Worm (Caenorhabditis elegans) whole organism, L4/young adult: ENCODE data around the gene F07G11.1.
"Not testable (repeated sequence)": the region's sequence is repeated elsewhere in the genome, so short reads cannot be mapped to it uniquely, and the experiment has no call there.

Experiments
- W03F9.2 ChIP-seq: fragments of 150-350 bp; optimal IDR thresholded peaks from 2 replicates; lab custom pipeline; 2014; ENCODE audit warnings: missing biosample characterization, missing genetic modification characterization
- dao-5 ChIP-seq: sonication (generic microtip); optimal IDR thresholded peaks from 2 replicates; lab custom pipeline; 2016; ENCODE audit warnings: missing genotype, missing genetic modification characterization, moderate library complexity, missing compliant biosample characterization
- him-1 ChIP-seq: sonication (generic microtip); optimal IDR thresholded peaks from 2 replicates; lab custom pipeline; 2016; ENCODE audit warnings: missing genotype, missing genetic modification reagents, missing genetic modification characterization, missing compliant biosample characterization

F07G11.1 gene

DNA sequence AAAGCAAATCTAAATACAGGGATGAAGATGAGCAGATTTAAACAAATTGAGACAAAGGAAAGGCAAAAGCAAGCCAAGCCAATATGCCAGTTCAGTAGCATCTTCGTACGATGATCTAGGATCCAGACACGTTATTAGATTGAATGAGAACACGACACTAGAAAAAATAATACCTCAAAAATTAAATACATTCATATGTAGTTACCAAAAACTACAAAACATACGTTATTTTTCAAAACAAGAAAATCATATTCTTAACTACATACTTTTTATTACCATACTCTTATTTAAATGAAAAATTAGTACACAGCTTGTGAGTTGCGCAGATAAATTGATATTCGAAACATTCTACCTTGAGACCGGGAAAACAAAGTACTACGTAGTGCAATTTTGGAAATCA is 6.0 kb downstream of the F07G11.1 start, which contains the start of gene srx-6:
Gene srx-6 (minus strand): TSS at position 101 of the 400 bp plus-strand sequence.
- no peak for TF ChIP-seq W03F9.2 (tag; lab: Kevin White, UChicago)
- TF ChIP-seq him-1 (tag; lab: Kevin White, UChicago) = no peak
- no peak for TF ChIP-seq dao-5 (tag; lab: Kevin White, UChicago)

DNA sequence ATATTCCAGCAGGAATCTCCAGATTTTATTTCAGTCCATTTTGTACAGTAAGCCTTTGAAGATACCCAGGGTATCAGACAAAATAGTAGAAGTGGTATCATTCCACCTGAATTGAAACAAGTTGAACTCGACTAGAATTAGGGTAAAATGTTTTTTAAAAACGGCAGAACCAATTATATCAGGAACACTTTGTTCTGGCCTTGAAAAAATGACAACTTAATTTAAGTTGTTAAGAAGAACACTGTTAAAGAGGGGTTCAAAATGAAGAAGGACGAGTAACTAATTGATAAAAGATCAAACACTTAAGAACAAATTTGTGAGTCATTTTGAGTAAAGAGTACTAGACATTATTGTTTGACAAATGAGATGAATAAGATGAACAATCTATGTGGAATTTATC is 13.7 kb downstream of the F07G11.1 start, which contains the start of gene lmd-4:
Gene lmd-4 (minus strand): TSS at position 101 of the 400 bp plus-strand sequence.
- TF ChIP-seq him-1 (tag; lab: Kevin White, UChicago) = no peak
- TF ChIP-seq W03F9.2 (tag; lab: Kevin White, UChicago) = no peak
- TF ChIP-seq dao-5 (tag; lab: Kevin White, UChicago) = no peak

DNA sequence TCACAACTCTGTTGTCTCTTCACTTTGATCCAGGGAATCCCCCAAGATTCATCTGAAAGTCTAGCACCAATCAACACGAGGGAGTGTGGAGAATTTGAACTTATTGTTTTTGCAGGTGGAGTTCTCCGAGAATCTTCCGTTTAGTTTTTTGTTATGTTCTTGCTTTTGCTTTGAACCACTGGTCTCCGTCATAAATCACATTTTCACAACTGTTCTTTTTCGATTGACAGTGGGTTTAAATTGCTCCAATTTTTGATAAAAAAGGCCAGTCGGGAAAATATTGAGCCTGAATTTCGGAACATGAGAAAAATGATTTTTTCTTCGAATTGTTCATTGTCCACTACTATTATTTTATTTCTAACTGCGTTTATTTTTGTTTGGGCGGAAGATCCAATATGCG is 14.7 kb downstream of the F07G11.1 start, which contains the start of gene F10G2.10:
Gene F10G2.10 (plus strand): TSS at position 301 of the 400 bp plus-strand sequence.
- no peak for TF ChIP-seq W03F9.2 (tag; lab: Kevin White, UChicago)
- TF ChIP-seq dao-5 (tag; lab: Kevin White, UChicago) = no peak
- no peak for TF ChIP-seq him-1 (tag; lab: Kevin White, UChicago)

DNA sequence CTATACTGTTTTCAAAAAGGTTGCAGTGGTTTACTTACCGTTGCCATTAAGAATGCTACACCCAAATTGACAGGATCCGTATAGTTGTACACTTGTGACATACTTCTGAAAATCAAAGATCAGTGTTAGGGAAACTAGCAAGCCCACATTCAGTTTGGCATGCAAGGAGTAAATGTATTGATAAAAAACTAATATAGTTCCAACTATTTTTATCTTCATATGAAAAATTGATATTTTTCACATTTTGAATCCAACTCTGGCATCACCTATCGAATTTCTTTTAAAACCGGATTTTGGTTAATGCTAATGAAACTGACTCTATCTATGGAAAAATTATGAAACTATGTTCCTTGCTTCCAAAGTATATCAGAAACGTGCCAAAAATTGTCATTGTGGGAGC is 18.1 kb downstream of the F07G11.1 start, which contains the start of gene srx-92:
Gene srx-92 (minus strand): TSS at position 101 of the 400 bp plus-strand sequence.
- TF ChIP-seq W03F9.2 (tag; lab: Kevin White, UChicago) = no peak

DNA sequence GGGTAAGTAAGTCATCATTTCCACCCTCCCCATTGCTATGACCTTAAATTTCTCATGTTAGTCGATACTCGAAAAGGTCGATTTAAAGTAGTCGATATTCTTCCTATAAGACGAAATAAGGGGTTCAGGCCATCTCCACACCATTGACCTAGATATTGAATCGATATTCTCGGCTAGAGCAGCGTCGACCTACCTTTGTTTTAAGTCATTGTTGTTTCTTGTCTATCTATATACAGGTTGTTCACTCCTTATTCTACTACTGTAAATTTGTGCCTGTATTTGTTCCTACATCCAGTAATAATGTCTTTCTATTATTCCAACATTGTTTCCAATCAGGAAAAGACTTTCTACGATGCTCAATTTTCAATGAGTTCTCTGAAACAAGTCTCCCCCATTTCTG is 19.7 kb downstream of the F07G11.1 start, which contains the start of gene F10G2.4:
Gene F10G2.4 (plus strand): TSS at position 301 of the 400 bp plus-strand sequence.
- no peak for TF ChIP-seq dao-5 (tag; lab: Kevin White, UChicago)
- TF ChIP-seq him-1 (tag; lab: Kevin White, UChicago) = no peak
- TF ChIP-seq W03F9.2 (tag; lab: Kevin White, UChicago) = no peak

DNA sequence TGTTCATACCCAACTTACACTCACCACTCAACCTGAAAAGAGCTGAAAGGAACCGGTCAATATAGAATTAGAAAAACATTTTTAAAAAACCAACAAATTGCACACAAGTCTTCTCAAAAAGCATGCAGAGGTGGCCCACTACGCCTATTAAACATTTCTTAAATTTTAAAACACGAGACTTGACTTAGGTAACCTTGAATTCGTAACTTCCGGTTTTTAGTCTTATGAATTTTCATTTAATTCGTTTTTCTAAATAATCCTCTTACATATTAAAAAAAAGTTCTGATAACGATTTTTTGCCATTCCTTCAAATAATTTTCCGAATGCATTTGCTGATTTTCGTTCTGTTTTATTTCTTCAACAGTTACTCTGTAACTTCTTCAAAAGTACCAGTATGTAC is 20.9 kb downstream of the F07G11.1 start, which contains the start of gene clec-7:
Gene clec-7 (plus strand): TSS at position 301 of the 400 bp plus-strand sequence.
- TF ChIP-seq W03F9.2 (tag; lab: Kevin White, UChicago) = no peak

DNA sequence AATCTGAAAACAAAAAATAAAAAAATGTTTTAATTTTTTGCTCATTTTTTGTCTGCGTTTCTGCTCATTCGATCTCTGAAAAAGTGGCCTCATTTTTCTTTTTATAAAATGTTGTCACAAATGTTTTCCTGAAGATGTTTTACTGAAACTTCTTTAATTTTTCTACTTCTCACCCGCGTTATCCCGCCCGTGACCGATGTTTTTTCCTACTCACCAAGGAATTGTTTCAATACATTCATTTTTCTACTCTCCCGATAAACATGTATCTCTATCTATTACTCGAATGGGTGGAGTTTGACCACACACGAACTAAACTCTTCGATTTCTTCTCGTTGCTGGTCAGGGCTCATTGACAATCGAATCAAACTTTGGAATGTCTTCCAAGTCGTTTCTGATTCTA is 23.7 kb downstream of the F07G11.1 start, which contains the start of gene F10G2.2:
Gene F10G2.2 (plus strand): TSS at position 301 of the 400 bp plus-strand sequence.
- no peak for TF ChIP-seq dao-5 (tag; lab: Kevin White, UChicago)
- TF ChIP-seq W03F9.2 (tag; lab: Kevin White, UChicago) = no peak
- no peak for TF ChIP-seq him-1 (tag; lab: Kevin White, UChicago)

DNA sequence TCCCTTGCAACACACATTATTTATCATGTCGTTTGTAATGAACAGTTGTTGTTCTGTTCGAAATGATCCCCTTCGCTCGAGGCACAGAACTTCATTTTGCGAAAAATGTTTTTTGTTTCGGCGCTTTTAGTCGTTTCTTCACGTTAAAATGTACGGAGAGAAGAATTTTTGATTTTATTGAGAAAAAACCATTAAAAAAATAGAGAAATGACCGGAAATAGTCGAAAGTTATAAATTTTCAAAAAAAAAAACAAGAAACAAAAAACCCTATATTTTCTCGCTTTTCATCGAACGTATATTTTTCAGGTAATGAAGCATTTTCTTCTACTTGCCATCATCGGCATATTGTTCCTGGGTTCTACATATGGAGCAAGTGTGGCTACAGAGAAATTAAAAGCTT is 25.1 kb downstream of the F07G11.1 start, which contains the start of gene F10G2.1:
Gene F10G2.1 (plus strand): TSS at position 301 of the 400 bp plus-strand sequence.
- no peak for TF ChIP-seq W03F9.2 (tag; lab: Kevin White, UChicago)
- TF ChIP-seq dao-5 (tag; lab: Kevin White, UChicago) = no peak
- TF ChIP-seq him-1 (tag; lab: Kevin White, UChicago) = no peak

DNA sequence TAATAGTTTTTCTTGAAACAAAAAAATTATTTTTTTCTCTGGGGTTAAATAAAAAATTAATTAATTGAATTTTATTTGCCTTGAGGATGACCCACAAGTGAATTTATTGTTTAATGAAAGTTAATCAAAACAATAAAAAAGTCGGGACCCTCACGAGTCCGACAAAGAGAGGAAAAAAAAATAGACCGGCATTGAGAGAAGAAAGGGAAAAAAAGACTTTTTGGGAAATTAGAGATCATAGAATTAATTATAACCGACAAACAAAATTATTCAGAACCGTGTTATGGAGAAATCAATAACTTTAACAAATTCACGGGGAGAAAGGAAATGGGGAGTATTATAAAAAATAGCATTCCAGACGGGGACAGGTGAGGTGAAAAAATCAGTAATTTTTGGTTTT is 30.0 kb downstream of the F07G11.1 start, which contains the start of gene F10G2.7:
Gene F10G2.7 (minus strand): TSS at position 101 of the 400 bp plus-strand sequence.
- not testable (repeated sequence) for TF ChIP-seq him-1, dao-5, W03F9.2 (tag; lab: Kevin White, UChicago)

DNA sequence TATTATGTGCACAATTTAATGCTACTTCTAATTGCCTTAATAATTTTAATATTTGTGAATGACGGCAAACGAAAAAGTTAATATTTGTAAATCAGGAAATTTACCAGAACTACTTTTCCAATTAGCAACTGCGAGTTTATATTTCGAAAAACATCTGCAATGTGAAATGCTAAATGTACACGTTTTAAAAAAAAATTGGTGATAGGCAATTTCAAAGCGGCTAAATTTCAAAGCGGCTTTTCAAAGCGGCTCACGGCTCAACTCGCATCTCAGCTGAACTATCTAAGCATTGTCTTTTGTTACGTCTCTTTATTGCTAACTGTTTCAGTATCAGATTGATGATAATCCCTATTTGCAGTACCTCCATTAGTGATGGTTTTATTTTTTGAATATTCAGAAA is 32.6 kb downstream of the F07G11.1 start, which contains the start of gene srh-187:
Gene srh-187 (minus strand): TSS at position 101 of the 400 bp plus-strand sequence.
- no peak for TF ChIP-seq him-1 (tag; lab: Kevin White, UChicago)
- no peak for TF ChIP-seq W03F9.2 (tag; lab: Kevin White, UChicago)
- no peak for TF ChIP-seq dao-5 (tag; lab: Kevin White, UChicago)

DNA sequence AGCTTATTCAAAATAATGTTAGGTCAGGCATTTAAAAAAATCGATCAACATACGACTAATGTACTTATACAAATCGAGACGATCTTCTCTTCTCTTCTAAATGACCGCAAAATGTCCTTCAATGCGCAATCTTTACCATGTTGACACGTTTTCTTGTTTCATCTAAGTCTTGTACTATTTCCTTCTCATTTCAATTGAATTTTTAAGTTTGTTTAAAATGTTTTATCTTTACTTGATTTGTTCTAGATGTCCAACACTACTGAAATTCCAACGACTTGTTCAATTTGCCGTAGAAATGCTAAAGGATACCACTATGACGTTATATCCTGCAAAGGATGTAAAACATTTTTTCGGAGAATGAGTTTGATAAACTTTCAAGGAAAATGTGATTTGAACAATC is 34.8 kb downstream of the F07G11.1 start, which contains the start of the genes nhr-263 and nhr-148:
Gene nhr-263 (minus strand): TSS at position 101 of the 400 bp plus-strand sequence.
Gene nhr-148 (plus strand): TSS at position 215 of the 400 bp plus-strand sequence.
- no peak for TF ChIP-seq him-1 (tag; lab: Kevin White, UChicago)
- TF ChIP-seq W03F9.2 (tag; lab: Kevin White, UChicago) = no peak
- TF ChIP-seq dao-5 (tag; lab: Kevin White, UChicago) = no peak

DNA sequence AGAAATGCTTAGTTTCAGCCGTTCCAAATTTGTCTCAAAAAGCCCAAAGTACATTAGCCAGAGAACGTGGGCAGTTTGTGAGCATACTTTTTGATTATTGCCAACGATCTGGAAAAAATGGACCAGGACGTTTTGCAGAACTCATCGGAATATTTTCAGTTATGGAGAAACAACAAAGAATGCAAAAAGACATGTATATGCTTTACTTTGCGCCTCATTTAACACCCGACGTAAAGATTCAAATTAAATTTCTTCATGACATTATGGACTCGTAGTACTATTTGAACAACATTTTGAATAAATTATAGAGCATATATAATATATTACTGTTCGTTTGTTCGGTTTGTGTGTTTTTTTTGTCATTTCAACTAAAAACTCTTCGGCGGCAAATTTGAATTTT is 36.3 kb downstream of the F07G11.1 start, which contains the start of gene srh-244:
Gene srh-244 (plus strand): TSS at position 301 of the 400 bp plus-strand sequence.
- no peak for TF ChIP-seq him-1 (tag; lab: Kevin White, UChicago)
- TF ChIP-seq W03F9.2 (tag; lab: Kevin White, UChicago) = no peak
- TF ChIP-seq dao-5 (tag; lab: Kevin White, UChicago) = no peak

DNA sequence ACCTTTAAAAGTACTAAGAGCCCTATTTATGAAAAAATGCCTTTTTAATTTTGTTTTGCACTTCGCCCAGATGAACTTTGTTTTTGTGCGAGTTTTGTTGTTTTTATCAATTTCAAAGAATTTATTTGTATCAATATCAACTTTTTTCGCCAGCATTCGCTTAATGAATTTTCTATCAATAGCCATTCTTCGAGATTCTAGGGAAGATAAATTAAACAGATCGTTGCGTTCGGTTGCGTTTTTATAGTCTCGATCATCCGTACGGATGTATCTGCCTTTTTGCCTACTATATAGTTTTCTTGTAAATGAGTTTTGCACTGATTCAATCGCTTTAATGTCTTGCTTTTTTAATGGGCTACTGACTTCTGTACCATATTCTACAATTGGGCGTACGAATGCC is 38.3 kb downstream of the F07G11.1 start, which contains the start of gene nhr-147:
Gene nhr-147 (plus strand): TSS at position 301 of the 400 bp plus-strand sequence.
- not testable (repeated sequence) for TF ChIP-seq him-1, dao-5, W03F9.2 (tag; lab: Kevin White, UChicago)
